Fruit fly (Drosophila melanogaster) whole organism, adult: ENCODE results near the gene CG10237.

Source experiments
- CG12768 ChIP-seq: fragments of 200-800 bp; sonication (Bioruptor generic); optimal IDR thresholded peaks from 2 replicates; lab custom pipeline; 2017; ENCODE audit warnings: missing biosample characterization, missing genetic modification characterization, mild to moderate bottlenecking, moderate library complexity, missing genetic modification reagents
- CG7101 ChIP-seq: fragments of 200-800 bp; sonication (Bioruptor generic); optimal IDR thresholded peaks from 2 replicates; lab custom pipeline; 2018; ENCODE audit warnings: missing biosample characterization, mild to moderate bottlenecking, missing genetic modification characterization, moderate library complexity
- cnc ChIP-seq, 2 experiments: fragments of >200 bp; optimal IDR thresholded peaks; 2 replicates each; lab custom pipeline; 2017
- kay ChIP-seq: fragments of 200-800 bp; sonication (Bioruptor generic); peaks from one replicate; lab custom pipeline; 2016; ENCODE audit warnings: missing biosample characterization, missing genetic modification characterization, borderline replicate concordance

DNA sequence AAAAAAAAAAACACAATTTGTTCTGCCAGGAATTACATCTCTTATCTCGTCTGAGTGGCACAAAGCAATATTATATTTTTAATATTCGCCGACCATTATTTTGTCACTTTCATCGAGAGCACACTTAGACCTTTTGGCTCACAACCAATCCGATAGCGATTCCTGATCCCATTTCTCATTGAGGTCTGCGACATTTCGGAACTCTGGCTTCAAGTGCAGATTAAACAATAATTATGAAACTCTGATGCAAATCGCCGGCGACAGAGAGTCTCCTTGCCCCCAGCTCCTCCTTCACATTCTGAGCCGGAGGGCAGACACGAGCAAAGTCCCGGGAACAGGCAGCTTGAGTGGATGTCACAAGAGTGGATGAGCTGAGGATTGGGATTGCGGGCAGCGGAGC, 26.6 kb upstream of the CG10237 start:
- TF ChIP-seq CG12768 (GFP tag; lab: Kevin White, UChicago) (no peak), kay (GFP tag; lab: Kevin White, UChicago) (no peak), CG7101 (tag; lab: Kevin White, UChicago) (no peak), cnc (optimal IDR thresholded peaks at IDR 0.05; lab: Kevin White, UChicago) (no peak)
